Worm (Caenorhabditis elegans) whole organism, L2 larva: ENCODE results near the gene fat-5.

Experiments used
- F13H6.1 ChIP-seq: sonication (generic microtip); optimal IDR thresholded peaks from 2 replicates; lab custom pipeline; 2016; ENCODE audit warnings: missing genetic modification characterization, missing compliant biosample characterization
- R02D3.7 ChIP-seq: fragments of 150-350 bp; optimal IDR thresholded peaks from 2 replicates; lab custom pipeline; 2014; ENCODE audit warnings: missing biosample characterization, missing genetic modification characterization
- ZK546.5 ChIP-seq: sonication (generic microtip); optimal IDR thresholded peaks from 2 replicates; lab custom pipeline; 2017; ENCODE audit warnings: missing biosample characterization, missing genetic modification characterization
- blmp-1 ChIP-seq: sonication (generic microtip); optimal IDR thresholded peaks from 2 replicates; lab custom pipeline; 2017; ENCODE audit warnings: missing genetic modification characterization, mild to moderate bottlenecking, missing compliant biosample characterization, antibody characterized with exemption, moderate library complexity; ENCODE audit not compliant: insufficient read depth
- ceh-82 ChIP-seq: fragments of 150-350 bp; optimal IDR thresholded peaks from 2 replicates; lab custom pipeline; 2014; ENCODE audit warnings: missing biosample characterization, missing genetic modification characterization
- elt-1 ChIP-seq: fragments of 150-350 bp; optimal IDR thresholded peaks from 2 replicates; lab custom pipeline; 2014; ENCODE audit warnings: missing biosample characterization, missing genetic modification characterization
- lin-13 ChIP-seq: fragments of 150-350 bp; optimal IDR thresholded peaks from 2 replicates; lab custom pipeline; 2014; ENCODE audit warnings: missing biosample characterization, missing genetic modification reagents, missing genetic modification characterization
- lin-39 ChIP-seq: fragments of 150-350 bp; optimal IDR thresholded peaks from 2 replicates; lab custom pipeline; 2014; ENCODE audit warnings: missing biosample characterization, missing genetic modification reagents, missing genetic modification characterization
- lsy-2 ChIP-seq, 2 experiments: fragments of 150-350 bp in 1 of 2; sonication (generic microtip) in 1 of 2; optimal IDR thresholded peaks; 2 replicates each; lab custom pipeline; 2014 to 2017; ENCODE audit warnings: missing biosample characterization in 2 of 2, missing genetic modification characterization in 2 of 2
- mdl-1 ChIP-seq, 2 experiments: fragments of 150-350 bp in 1 of 2; sonication (generic microtip) in 1 of 2; optimal IDR thresholded peaks; 2 replicates each; lab custom pipeline; 2017; ENCODE audit warnings: missing biosample characterization in 2 of 2, missing genetic modification characterization in 2 of 2
- nhr-237 ChIP-seq: fragments of 150-350 bp; optimal IDR thresholded peaks from 2 replicates; lab custom pipeline; 2014; ENCODE audit warnings: missing biosample characterization, missing genetic modification characterization
- unc-55 ChIP-seq: fragments of 150-350 bp; sonication (generic microtip); optimal IDR thresholded peaks from 3 replicates; lab custom pipeline; 2014; ENCODE audit warnings: missing biosample characterization, missing genetic modification reagents, missing genetic modification characterization
- unc-62 ChIP-seq: fragments of 150-350 bp; optimal IDR thresholded peaks from 2 replicates; lab custom pipeline; 2014; ENCODE audit warnings: missing biosample characterization, missing genetic modification reagents, missing genetic modification characterization

DNA sequence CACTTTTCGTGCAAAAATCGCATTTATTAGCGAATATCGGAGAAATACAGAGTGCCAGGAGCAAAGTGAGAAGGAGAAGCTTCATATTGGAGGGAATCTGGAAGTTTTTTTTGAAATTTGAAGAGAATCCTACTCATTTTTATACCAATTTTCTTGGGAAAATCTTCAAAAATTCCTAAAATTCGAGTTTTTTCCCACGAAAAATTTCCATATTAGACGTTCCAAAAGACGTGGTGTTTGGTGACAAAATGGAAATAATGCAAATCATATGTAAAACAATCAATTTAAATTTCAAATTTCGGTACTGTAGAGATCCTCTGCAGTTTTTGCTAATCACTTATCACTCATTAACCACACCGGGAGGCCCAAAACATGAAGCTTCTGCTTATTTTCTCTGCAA is 39.9 kb upstream of the fat-5 start, which contains the start of the genes F59A1.16 and F59A1.6:
- no peak for TF ChIP-seq lin-13 (GFP tag; lab: Kevin White, UChicago)
- TF ChIP-seq nhr-237 (tag; lab: Kevin White, UChicago) = no peak
- no peak for TF ChIP-seq blmp-1 (tag; lab: Kevin White, UChicago)
- TF ChIP-seq F13H6.1 (tag; lab: Kevin White, UChicago) = no peak
- TF ChIP-seq mdl-1 (tag; optimal IDR thresholded peaks at IDR 0.05; lab: Kevin White, UChicago) = no peak
- TF ChIP-seq R02D3.7 = no peak
- TF ChIP-seq lin-39 (tag; lab: Kevin White, UChicago) = no peak
- no peak for TF ChIP-seq ceh-82 (tag; lab: Kevin White, UChicago)
- no peak for TF ChIP-seq ZK546.5 (tag; lab: Kevin White, UChicago)
- no peak for TF ChIP-seq lsy-2 (tag; optimal IDR thresholded peaks at IDR 0.05; lab: Kevin White, UChicago)
- TF ChIP-seq unc-62 (GFP tag; lab: Kevin White, UChicago) = no peak
- TF ChIP-seq elt-1 = no peak
- no peak for TF ChIP-seq unc-55 (GFP tag; lab: Kevin White, UChicago)
